Worm (Caenorhabditis elegans): Measurements from ENCODE around the gene mstr-2.
A peak's percentile ranks its signal among the peaks of the same experiment; 100 is the strongest.
"Not testable (repeated sequence)": the region's sequence is repeated elsewhere in the genome, so short reads cannot be mapped to it uniquely, and the experiment has no call there.

The mstr-2 gene

DNA sequence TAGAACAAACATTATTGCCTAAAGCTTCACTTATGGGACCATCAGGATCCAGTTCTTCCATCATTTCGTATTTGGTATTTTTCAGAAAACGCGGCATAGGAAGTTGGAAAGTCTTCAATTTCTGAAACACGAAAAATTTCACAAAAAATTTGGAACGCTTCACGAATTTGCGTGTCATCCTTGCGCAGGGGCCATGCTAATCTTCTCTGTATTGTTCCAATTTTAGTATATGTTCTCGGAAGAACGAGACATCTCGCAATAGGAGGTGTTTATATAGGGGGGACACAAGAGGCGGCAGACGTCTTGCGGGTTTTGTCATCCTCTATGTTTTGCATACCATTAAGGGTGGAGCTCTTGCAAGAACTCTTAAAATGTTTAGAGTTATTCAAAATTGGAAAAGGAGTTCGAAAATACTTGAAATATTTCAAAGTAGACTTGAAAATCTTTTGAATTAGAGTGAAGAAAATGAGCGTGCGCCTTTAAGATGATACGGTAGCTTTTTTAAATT, 42.1 kb upstream of the mstr-2 start:
- TF ChIP-seq lin-29 (GFP tag; IDR thresholded peaks at IDR 0.05), result peak; percentile 46; the same call in 1 of the 2 replicates
- TF ChIP-seq F26F4.8 (GFP tag; conservative IDR thresholded peaks at IDR 0.05), result peak; percentile 81
- TF ChIP-seq spr-1 (tag; optimal IDR thresholded peaks at IDR 0.05), result peak; percentile 43
- TF ChIP-seq T26A8.4 (GFP tag; IDR thresholded peaks at IDR 0.05), result peak; percentile 83
- peak; percentile 73; the same call in 1 of the 2 replicates for TF ChIP-seq lin-1 (GFP tag; IDR thresholded peaks at IDR 0.05)
- TF ChIP-seq mes-2 (tag; optimal IDR thresholded peaks at IDR 0.05; ENCODE audit: poor library complexity, severe bottlenecking), result peak; percentile 48
- TF ChIP-seq mdt-29 (GFP tag; IDR thresholded peaks at IDR 0.05), result 0 out of 2 replicates have a peak, but pooled peaks have one; percentile 31
- TF ChIP-seq vab-7 (GFP tag; IDR thresholded peaks at IDR 0.05), result peak; percentile 89
- peak; percentile 87 for TF ChIP-seq hmg-1.1 (GFP tag; IDR thresholded peaks at IDR 0.05)
- peak; percentile 91 for TF ChIP-seq D1046.2 (GFP tag; IDR thresholded peaks at IDR 0.05)
- TF ChIP-seq madf-9 (GFP tag; conservative IDR thresholded peaks at IDR 0.05), result peak; percentile 85
- peak; percentile 29 for TF ChIP-seq duxl-1 (tag; optimal IDR thresholded peaks at IDR 0.05; ENCODE audit: poor library complexity)
- TF ChIP-seq F49E8.2 (tag; optimal IDR thresholded peaks at IDR 0.05; ENCODE audit: borderline replicate concordance), result peak; percentile 0
- TF ChIP-seq ctbp-1 (GFP tag; IDR thresholded peaks at IDR 0.05), result peak; percentile 79
- peak; percentile 79 for TF ChIP-seq php-3 (GFP tag; IDR thresholded peaks at IDR 0.05)
- TF ChIP-seq dpl-1 (GFP tag; optimal IDR thresholded peaks at IDR 0.05), result peak; percentile 14
- peak; percentile 57; the same call in 1 of the 2 replicates for TF ChIP-seq Y105C5A.15 (GFP tag; IDR thresholded peaks at IDR 0.05)
- TF ChIP-seq saeg-2 (GFP tag; IDR thresholded peaks at IDR 0.05), result peak; percentile 69; the same call in 1 of the 2 replicates
- peak; percentile 93 for TF ChIP-seq egl-43 (GFP tag; IDR thresholded peaks at IDR 0.05)
- TF ChIP-seq F44E2.7 (GFP tag; IDR thresholded peaks at IDR 0.05), result 0 out of 2 replicates have a peak, but pooled peaks have one; percentile 83
- TF ChIP-seq tra-1 (GFP tag; IDR thresholded peaks at IDR 0.05), result peak; percentile 91
- peak; percentile 92 for TF ChIP-seq arid-1 (GFP tag; conservative IDR thresholded peaks at IDR 0.05)
- TF ChIP-seq nhr-41 (GFP tag; IDR thresholded peaks at IDR 0.05), result 0 out of 2 replicates have a peak, but pooled peaks have one; percentile 28
- TF ChIP-seq daf-16 (GFP tag; optimal IDR thresholded peaks at IDR 0.05), result peak in 1 of 2 experiments; percentile 8
- TF ChIP-seq daf-16, pha-4 (tag; optimal IDR thresholded peaks at IDR 0.05): not testable (repeated sequence)
- TF ChIP-seq Y75B8A.6 (GFP tag; IDR thresholded peaks at IDR 0.05), result peak; percentile 74; the same call in 1 of the 2 replicates
- TF ChIP-seq snpc-4 (tag; optimal IDR thresholded peaks at IDR 0.05), result peak; percentile 82
- TF ChIP-seq dmd-6 (GFP tag; IDR thresholded peaks at IDR 0.05), result peak; percentile 75
- TF ChIP-seq lim-7 (GFP tag; IDR thresholded peaks at IDR 0.05), result peak; percentile 88
- TF ChIP-seq madf-5 (GFP tag; IDR thresholded peaks at IDR 0.05), result peak; percentile 60 to 80; a peak in 2 of 4 replicates
- TF ChIP-seq pha-4 (GFP tag; IDR thresholded peaks at IDR 0.05), result peak; percentile 90
- TF ChIP-seq nhr-42 (GFP tag; IDR thresholded peaks at IDR 0.05), result peak; percentile 49; the same call in 1 of the 2 replicates
- peak; percentile 87 for TF ChIP-seq daf-19 (GFP tag; conservative IDR thresholded peaks at IDR 0.05)
- TF ChIP-seq ceh-44 (GFP tag; IDR thresholded peaks at IDR 0.05), result 0 out of 2 replicates have a peak, but pooled peaks have one; percentile 40
- TF ChIP-seq dmd-8 (GFP tag; IDR thresholded peaks at IDR 0.05), result peak; percentile 72
- TF ChIP-seq snpc-1.2 (GFP tag; IDR thresholded peaks at IDR 0.05), result peak; percentile 86
- TF ChIP-seq zfp-3 (GFP tag; conservative IDR thresholded peaks at IDR 0.05), result peak; percentile 76
- peak; percentile 80 for TF ChIP-seq Y48G9A.11 (GFP tag; IDR thresholded peaks at IDR 0.05)
- peak; percentile 83 for TF ChIP-seq lin-38 (GFP tag; IDR thresholded peaks at IDR 0.05)
- peak; percentile 69; the same call in 1 of the 2 replicates for TF ChIP-seq dmd-9 (GFP tag; IDR thresholded peaks at IDR 0.05)
- TF ChIP-seq mxl-2 (GFP tag; conservative IDR thresholded peaks at IDR 0.05), result 0 out of 2 replicates have a peak, but pooled peaks have one; percentile 42
- 0 out of 2 replicates have a peak, but pooled peaks have one; percentile 6 for TF ChIP-seq ZK337.2 (GFP tag; IDR thresholded peaks at IDR 0.05)

Measured in whole organism, L4 larva.